Worm (Caenorhabditis elegans) whole organism, L2 larva: Measurements from ENCODE around the gene nlp-52.

ENCODE experiments used
- C34F6.9 ChIP-seq: fragments of 150-350 bp; optimal IDR thresholded peaks from 2 replicates; lab custom pipeline; 2014; ENCODE audit warnings: missing biosample characterization, missing genetic modification characterization
- R02D3.7 ChIP-seq: fragments of 150-350 bp; optimal IDR thresholded peaks from 2 replicates; lab custom pipeline; 2014; ENCODE audit warnings: missing biosample characterization, missing genetic modification characterization
- Y55F3AM.14 ChIP-seq: fragments of 200-800 bp; sonication (Bioruptor generic); optimal IDR thresholded peaks from 2 replicates; lab custom pipeline; 2018; ENCODE audit warnings: mild to moderate bottlenecking, missing genetic modification characterization, missing compliant biosample characterization
- ZK546.5 ChIP-seq: sonication (generic microtip); optimal IDR thresholded peaks from 2 replicates; lab custom pipeline; 2017; ENCODE audit warnings: missing biosample characterization, missing genetic modification characterization
- aly-2 ChIP-seq: fragments of 150-350 bp; optimal IDR thresholded peaks from 2 replicates; lab custom pipeline; 2014; ENCODE audit warnings: missing biosample characterization, missing genetic modification characterization
- ama-1 ChIP-seq: fragments of 150-350 bp; optimal IDR thresholded peaks from 2 replicates; lab custom pipeline; 2018; ENCODE audit warnings: inconsistent platforms
- blmp-1 ChIP-seq: sonication (generic microtip); optimal IDR thresholded peaks from 2 replicates; lab custom pipeline; 2017; ENCODE audit warnings: missing genetic modification characterization, mild to moderate bottlenecking, missing compliant biosample characterization, antibody characterized with exemption, moderate library complexity; ENCODE audit not compliant: insufficient read depth
- ceh-16 ChIP-seq: fragments of 150-350 bp; optimal IDR thresholded peaks from 2 replicates; lab custom pipeline; 2014; ENCODE audit warnings: missing biosample characterization, missing genetic modification characterization
- ceh-82 ChIP-seq: fragments of 150-350 bp; optimal IDR thresholded peaks from 2 replicates; lab custom pipeline; 2014; ENCODE audit warnings: missing biosample characterization, missing genetic modification characterization
- dmd-4 ChIP-seq: sonication (generic microtip); optimal IDR thresholded peaks from 2 replicates; lab custom pipeline; 2017; ENCODE audit warnings: missing biosample characterization, missing genetic modification characterization
- egl-27 ChIP-seq: sonication (generic microtip); optimal IDR thresholded peaks from 3 replicates; lab custom pipeline; 2017; ENCODE audit warnings: missing biosample characterization, missing genetic modification reagents, missing genetic modification characterization
- elt-3 ChIP-seq: sonication (generic microtip); optimal IDR thresholded peaks from 2 replicates; lab custom pipeline; 2017; ENCODE audit warnings: missing biosample characterization, missing genetic modification characterization
- fos-1 ChIP-seq: fragments of 150-350 bp; optimal IDR thresholded peaks from 2 replicates; lab custom pipeline; 2014; ENCODE audit warnings: missing biosample characterization, missing genetic modification characterization
- gmeb-1 ChIP-seq: fragments of 150-350 bp; optimal IDR thresholded peaks from 2 replicates; lab custom pipeline; 2014; ENCODE audit warnings: missing biosample characterization, missing genetic modification characterization
- lin-13 ChIP-seq: fragments of 150-350 bp; optimal IDR thresholded peaks from 2 replicates; lab custom pipeline; 2014; ENCODE audit warnings: missing biosample characterization, missing genetic modification reagents, missing genetic modification characterization
- lin-39 ChIP-seq: fragments of 150-350 bp; optimal IDR thresholded peaks from 2 replicates; lab custom pipeline; 2014; ENCODE audit warnings: missing biosample characterization, missing genetic modification reagents, missing genetic modification characterization
- lsy-2 ChIP-seq, 2 experiments: fragments of 150-350 bp in 1 of 2; sonication (generic microtip) in 1 of 2; optimal IDR thresholded peaks; 2 replicates each; lab custom pipeline; 2014 to 2017; ENCODE audit warnings: missing biosample characterization in 2 of 2, missing genetic modification characterization in 2 of 2
- mdl-1 ChIP-seq, 2 experiments: fragments of 150-350 bp in 1 of 2; sonication (generic microtip) in 1 of 2; optimal IDR thresholded peaks; 2 replicates each; lab custom pipeline; 2017; ENCODE audit warnings: missing biosample characterization in 2 of 2, missing genetic modification characterization in 2 of 2
- nhr-10 ChIP-seq: sonication (generic microtip); optimal IDR thresholded peaks from 2 replicates; lab custom pipeline; 2017; ENCODE audit warnings: missing biosample characterization, missing genetic modification characterization
- nhr-12 ChIP-seq: fragments of 150-350 bp; optimal IDR thresholded peaks from 2 replicates; lab custom pipeline; 2014; ENCODE audit warnings: missing biosample characterization, missing genetic modification characterization
- nhr-129 ChIP-seq: fragments of 150-350 bp; optimal IDR thresholded peaks from 2 replicates; lab custom pipeline; 2014; ENCODE audit warnings: missing biosample characterization, missing genetic modification characterization
- nhr-23 ChIP-seq: fragments of 150-350 bp; optimal IDR thresholded peaks from 2 replicates; lab custom pipeline; 2014; ENCODE audit warnings: missing biosample characterization, missing genetic modification reagents, missing genetic modification characterization
- nhr-237 ChIP-seq: fragments of 150-350 bp; optimal IDR thresholded peaks from 2 replicates; lab custom pipeline; 2014; ENCODE audit warnings: missing biosample characterization, missing genetic modification characterization
- nhr-25 ChIP-seq: fragments of 150-350 bp; sonication (generic microtip); optimal IDR thresholded peaks from 3 replicates; lab custom pipeline; 2014; ENCODE audit warnings: missing biosample characterization, missing genetic modification characterization
- nhr-6 ChIP-seq: fragments of 150-350 bp; optimal IDR thresholded peaks from 2 replicates; lab custom pipeline; 2014; ENCODE audit warnings: missing biosample characterization, missing genetic modification characterization
- peb-1 ChIP-seq: fragments of 150-350 bp; optimal IDR thresholded peaks from 2 replicates; lab custom pipeline; 2014; ENCODE audit warnings: missing biosample characterization, missing genetic modification characterization
- sem-4 ChIP-seq: fragments of 150-350 bp; optimal IDR thresholded peaks from 2 replicates; lab custom pipeline; 2014; ENCODE audit warnings: missing biosample characterization, missing genetic modification reagents, missing genetic modification characterization
- skn-1 ChIP-seq: sonication (generic microtip); optimal IDR thresholded peaks from 2 replicates; lab custom pipeline; 2017; ENCODE audit warnings: missing biosample characterization, missing genetic modification characterization
- sma-3 ChIP-seq: sonication (generic microtip); optimal IDR thresholded peaks from 2 replicates; lab custom pipeline; 2016; ENCODE audit warnings: missing genetic modification reagents, missing genetic modification characterization, missing compliant biosample characterization
- snpc-4 ChIP-seq: fragments of 150-350 bp; optimal IDR thresholded peaks from 2 replicates; lab custom pipeline; 2014; ENCODE audit warnings: missing biosample characterization, missing genetic modification characterization
- unc-62 ChIP-seq: fragments of 150-350 bp; optimal IDR thresholded peaks from 2 replicates; lab custom pipeline; 2014; ENCODE audit warnings: missing biosample characterization, missing genetic modification reagents, missing genetic modification characterization
- zag-1 ChIP-seq: fragments of 150-350 bp; optimal IDR thresholded peaks from 2 replicates; lab custom pipeline; 2014; ENCODE audit warnings: missing biosample characterization, missing genetic modification characterization
- ztf-1 ChIP-seq: fragments of 200-800 bp; sonication (Bioruptor generic); conservative IDR thresholded peaks from 2 replicates; pipeline ENCODE4 v1.3.6; 2022; ENCODE audit warnings: missing genetic modification characterization, missing compliant biosample characterization
- ztf-11 ChIP-seq: sonication (generic microtip); optimal IDR thresholded peaks from 2 replicates; lab custom pipeline; 2017; ENCODE audit warnings: missing biosample characterization, missing genetic modification characterization

nlp-52 gene

DNA sequence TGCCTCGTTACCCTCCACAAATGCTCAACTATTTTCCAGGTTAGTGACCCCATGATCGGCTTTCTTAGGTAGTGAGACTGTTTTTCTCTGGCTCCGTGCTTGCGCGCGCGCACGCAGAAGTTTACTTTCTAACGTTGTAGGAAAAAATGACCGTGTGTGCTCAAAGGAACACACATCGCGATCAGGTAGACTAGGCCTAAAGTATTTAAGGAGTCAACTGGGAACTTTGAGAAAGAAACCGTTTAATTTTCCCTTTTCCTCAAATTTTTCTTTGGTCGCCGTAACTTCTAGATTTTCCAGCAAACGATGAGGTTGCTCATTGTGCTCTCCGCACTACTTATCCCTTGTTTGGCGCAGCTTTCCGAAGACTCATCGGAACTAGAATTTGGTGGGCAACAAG is 21.2 kb upstream of the nlp-52 start, which contains the start of gene idpp-1:
Gene idpp-1 (plus strand): TSS at position 301 of the 400 bp plus-strand sequence.
- TF ChIP-seq C34F6.9 (tag; lab: Kevin White, UChicago) (no peak), fos-1 (tag; lab: Kevin White, UChicago) (no peak), nhr-129 (tag; lab: Kevin White, UChicago) (no peak), blmp-1 (tag; lab: Kevin White, UChicago) (no peak), lsy-2 (tag; optimal IDR thresholded peaks at IDR 0.05; lab: Kevin White, UChicago) (no peak), nhr-6 (tag; lab: Kevin White, UChicago) (no peak)

DNA sequence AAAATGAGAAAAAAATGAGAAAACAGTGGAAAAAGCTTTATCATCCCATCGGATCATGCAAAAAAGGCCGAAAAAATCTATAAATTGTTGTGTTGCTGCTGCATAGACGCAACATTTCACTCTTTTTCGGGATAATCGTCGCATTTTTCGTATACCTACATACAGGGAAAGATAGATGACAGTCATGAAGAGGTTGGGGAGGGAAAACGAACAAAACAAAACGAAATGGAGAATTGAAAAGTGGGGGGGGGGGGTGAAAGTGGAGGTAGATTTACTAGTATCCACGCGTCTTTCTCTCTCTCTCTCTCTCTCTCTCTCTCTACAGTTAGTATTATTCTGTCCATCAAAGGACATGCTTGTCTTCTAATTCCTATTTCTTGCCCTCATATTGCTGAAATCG is 17.1 kb upstream of the nlp-52 start:
- peak; percentile 7 for TF ChIP-seq blmp-1 (tag; lab: Kevin White, UChicago)
- no peak for TF ChIP-seq aly-2 (tag; lab: Kevin White, UChicago)
- TF ChIP-seq elt-3 (tag; lab: Kevin White, UChicago) = no peak
- no peak for TF ChIP-seq egl-27 (tag; lab: Kevin White, UChicago)
- no peak for TF ChIP-seq unc-62 (GFP tag; lab: Kevin White, UChicago)

DNA sequence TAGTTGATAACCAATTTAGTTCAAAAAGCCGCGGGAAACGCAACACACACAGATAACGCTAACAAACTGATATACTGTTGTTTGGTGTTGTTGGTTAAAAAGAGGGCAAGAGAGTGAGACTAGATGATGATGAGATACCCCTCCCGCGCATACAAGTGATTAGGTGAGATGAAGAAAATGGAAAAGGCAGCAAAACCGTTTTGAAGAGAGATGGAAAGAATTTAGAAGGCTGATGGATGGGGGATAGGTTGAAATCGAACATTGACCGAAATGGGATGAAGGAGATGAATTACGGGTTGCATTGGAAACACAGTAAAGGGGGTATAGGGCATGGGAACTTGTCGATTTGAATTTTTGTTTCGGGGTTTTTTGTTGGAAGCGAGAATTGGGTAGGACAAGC is 12.8 kb upstream of the nlp-52 start:
- TF ChIP-seq ceh-16 (no peak), fos-1 (tag; lab: Kevin White, UChicago) (peak; percentile 0)
- TF ChIP-seq, all 48 proteins: peak for 1

DNA sequence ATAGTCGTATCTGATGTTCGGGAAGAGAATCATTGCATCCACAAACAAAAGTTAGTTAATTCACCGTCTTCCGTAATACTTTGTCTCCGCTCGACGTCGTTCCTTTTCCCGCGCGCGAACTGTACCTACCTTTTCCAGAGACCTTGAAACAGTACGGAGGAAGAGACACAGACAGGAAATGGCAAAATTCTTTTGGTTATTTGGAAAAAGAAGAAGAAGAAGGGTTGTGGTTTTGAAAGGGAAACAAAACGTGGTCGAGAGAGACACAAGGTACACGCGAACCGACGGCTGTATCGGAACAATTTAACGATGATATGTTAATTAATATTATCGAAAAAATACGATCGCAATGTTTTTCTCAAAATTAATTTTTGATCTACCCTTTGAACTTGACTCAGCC is 11.5 kb upstream of the nlp-52 start:
- TF ChIP-seq nhr-237 (tag; lab: Kevin White, UChicago) (no peak), nhr-25 (no peak), blmp-1 (tag; lab: Kevin White, UChicago) (peak; percentile 61)
- TF ChIP-seq, all 48 proteins: peak for 1

DNA sequence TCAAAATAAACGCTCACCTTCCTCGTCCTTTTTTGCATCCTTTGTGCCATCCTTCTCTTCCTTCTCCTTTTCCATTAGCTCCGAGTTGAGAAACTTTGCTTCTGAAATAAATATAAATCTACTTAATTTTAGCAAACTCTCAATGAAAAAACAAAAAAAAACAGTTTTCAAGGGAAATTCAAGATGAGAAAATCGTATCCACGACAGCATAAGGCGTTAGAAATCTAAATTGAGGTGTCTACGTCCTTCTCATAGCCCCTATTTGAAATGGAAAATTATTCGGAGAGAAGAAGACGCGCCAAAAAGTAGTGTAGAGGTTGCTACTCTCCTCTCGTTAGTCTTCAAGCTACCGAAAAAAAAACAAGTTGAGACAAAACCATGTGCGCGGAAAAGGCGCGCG is 9.2 kb upstream of the nlp-52 start, which contains the start of gene pat-12:
Gene pat-12 (minus strand): TSS at position 101 of the 400 bp plus-strand sequence.
- TF ChIP-seq R02D3.7 = no peak
- TF ChIP-seq nhr-129 (tag; lab: Kevin White, UChicago) = no peak
- TF ChIP-seq unc-62 (GFP tag; lab: Kevin White, UChicago) = no peak
- no peak for TF ChIP-seq peb-1
- TF ChIP-seq ztf-11 (tag; lab: Kevin White, UChicago) = no peak
- no peak for TF ChIP-seq ZK546.5 (tag; lab: Kevin White, UChicago)
- TF ChIP-seq Y55F3AM.14 (GFP tag; lab: Kevin White, UChicago) = no peak

DNA sequence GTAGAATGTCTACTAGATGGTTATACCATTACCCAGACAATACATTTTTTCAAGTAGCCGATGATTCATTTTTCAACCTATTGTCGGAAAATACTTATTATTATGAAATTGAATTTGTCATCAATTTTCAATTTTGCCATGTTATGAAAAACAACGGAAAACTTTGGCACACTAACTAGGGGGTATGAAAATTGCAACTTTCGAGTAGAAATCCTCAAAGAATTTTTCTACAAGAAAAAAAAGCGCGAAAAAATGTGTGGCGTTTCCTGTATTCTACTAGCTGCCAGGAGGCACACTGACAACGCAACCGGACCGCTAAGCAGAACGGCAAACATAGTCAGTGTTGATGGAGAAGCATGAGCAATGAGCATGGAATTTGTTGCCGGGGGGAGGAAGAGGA is 7.2 kb upstream of the nlp-52 start:
- TF ChIP-seq ama-1 (lab: Kevin White, UChicago) (no peak), nhr-10 (no peak), gmeb-1 (tag; lab: Kevin White, UChicago) (no peak), sma-3 (GFP tag; lab: Kevin White, UChicago) (no peak), lin-13 (GFP tag; lab: Kevin White, UChicago) (no peak), fos-1 (tag; lab: Kevin White, UChicago) (no peak), nhr-12 (tag; lab: Kevin White, UChicago) (no peak), ztf-1 (no peak), snpc-4 (tag; lab: Kevin White, UChicago) (no peak), dmd-4 (no peak), ceh-82 (tag; lab: Kevin White, UChicago) (no peak), nhr-25 (no peak), nhr-23 (tag; lab: Kevin White, UChicago) (no peak), nhr-6 (tag; lab: Kevin White, UChicago) (no peak), mdl-1 (tag; optimal IDR thresholded peaks at IDR 0.05; lab: Kevin White, UChicago) (no peak), lin-39 (tag; lab: Kevin White, UChicago) (no peak), nhr-237 (tag; lab: Kevin White, UChicago) (no peak), ZK546.5 (tag; lab: Kevin White, UChicago) (no peak)

DNA sequence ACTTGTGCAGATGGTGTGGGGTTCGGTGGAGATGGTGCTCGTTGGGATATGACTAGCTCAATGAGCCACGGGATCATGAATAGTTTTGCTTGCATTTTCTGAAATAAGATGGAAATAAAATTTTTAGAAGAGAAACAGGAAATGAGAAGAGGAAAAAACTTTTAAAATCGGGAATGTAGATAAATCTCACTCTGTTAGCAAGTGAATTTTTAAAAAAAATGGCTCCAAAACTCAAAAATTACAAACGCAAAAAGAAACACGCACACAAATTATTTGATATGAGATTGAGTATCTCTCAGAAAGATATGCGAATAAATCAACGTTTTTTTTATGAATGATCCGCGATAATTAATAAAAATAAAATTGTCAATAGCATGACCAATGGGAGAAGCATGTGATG is 3.6 kb upstream of the nlp-52 start, which contains the start of gene T17H7.7:
Gene T17H7.7 (minus strand): TSS at position 101 of the 400 bp plus-strand sequence.
- TF ChIP-seq gmeb-1 (tag; lab: Kevin White, UChicago) = no peak
- TF ChIP-seq sem-4 (tag; lab: Kevin White, UChicago) = no peak
- no peak for TF ChIP-seq nhr-129 (tag; lab: Kevin White, UChicago)
- no peak for TF ChIP-seq mdl-1 (tag; optimal IDR thresholded peaks at IDR 0.05; lab: Kevin White, UChicago)
- TF ChIP-seq skn-1 (tag; lab: Kevin White, UChicago) = no peak
- TF ChIP-seq zag-1 (tag; lab: Kevin White, UChicago) = no peak
- no peak for TF ChIP-seq lin-39 (tag; lab: Kevin White, UChicago)
- no peak for TF ChIP-seq C34F6.9 (tag; lab: Kevin White, UChicago)
- no peak for TF ChIP-seq ceh-82 (tag; lab: Kevin White, UChicago)
- TF ChIP-seq nhr-237 (tag; lab: Kevin White, UChicago) = no peak
